Worm (Caenorhabditis elegans) whole organism, young adult: ENCODE measurements around the gene hpo-28.

Experiments used
- F23B12.7 ChIP-seq: sonication (generic microtip); optimal IDR thresholded peaks from 2 replicates; lab custom pipeline; 2017; ENCODE audit warnings: missing genetic modification characterization, mild to moderate bottlenecking, missing compliant biosample characterization, antibody characterized with exemption, moderate library complexity; ENCODE audit not compliant: insufficient read depth
- Y95B8A.8 ChIP-seq: fragments of 200-800 bp; sonication (Bioruptor generic); IDR thresholded peaks from 2 replicates; pipeline ENCODE4 v1.3.6; 2022; ENCODE audit warnings: missing genetic modification reagents, missing genetic modification characterization, missing compliant biosample characterization
- ZK185.1 ChIP-seq: sonication (generic microtip); optimal IDR thresholded peaks from 2 replicates; lab custom pipeline; 2016; ENCODE audit warnings: mild to moderate bottlenecking, missing genetic modification characterization, missing compliant biosample characterization; ENCODE audit not compliant: poor library complexity, severe bottlenecking
- ama-1 ChIP-seq, 3 experiments: fragments of 150-350 bp in 1 of 3; sonication (generic microtip) in 2 of 3; optimal IDR thresholded peaks; 2 replicates each; lab custom pipeline; 2014 to 2018; ENCODE audit warnings: missing biosample characterization in 2 of 3, missing genetic modification characterization in 2 of 3, missing genetic modification reagents in 2 of 3
- aptf-3 ChIP-seq: fragments of 200-800 bp; sonication (Bioruptor generic); IDR thresholded peaks from 2 replicates; pipeline ENCODE4 v1.3.6; 2022; ENCODE audit warnings: missing genetic modification characterization, missing compliant biosample characterization
- athp-1 ChIP-seq: sonication (generic microtip); optimal IDR thresholded peaks from 2 replicates; lab custom pipeline; 2017; ENCODE audit warnings: mild to moderate bottlenecking, missing genetic modification characterization, missing compliant biosample characterization
- ceh-100 ChIP-seq: fragments of 200-800 bp; sonication (Bioruptor generic); IDR thresholded peaks from 2 replicates; pipeline ENCODE4 v1.3.6; 2022; ENCODE audit warnings: missing genetic modification reagents, missing genetic modification characterization, missing compliant biosample characterization
- ceh-91 ChIP-seq: fragments of 200-800 bp; sonication (Bioruptor generic); IDR thresholded peaks from 2 replicates; pipeline ENCODE4 v1.3.6; 2022; ENCODE audit warnings: missing genetic modification reagents, missing genetic modification characterization, missing compliant biosample characterization
- die-1 ChIP-seq: sonication (generic microtip); optimal IDR thresholded peaks from 2 replicates; lab custom pipeline; 2016; ENCODE audit warnings: missing genotype, mild to moderate bottlenecking, missing genetic modification characterization, missing compliant biosample characterization
- hmg-1.2 ChIP-seq: fragments of 200-800 bp; sonication (Bioruptor generic); IDR thresholded peaks from 2 replicates; pipeline ENCODE4 v1.3.6; 2022; ENCODE audit warnings: missing genetic modification reagents, missing genetic modification characterization, missing compliant biosample characterization
- hmg-20 ChIP-seq: fragments of 200-800 bp; sonication (Bioruptor generic); IDR thresholded peaks from 2 replicates; pipeline ENCODE4 v1.3.6; 2022; ENCODE audit warnings: missing genetic modification reagents, missing genetic modification characterization, missing compliant biosample characterization
- hsf-1 ChIP-seq: fragments of 200-800 bp; sonication (Bioruptor generic); IDR thresholded peaks from 2 replicates; pipeline ENCODE4 v1.3.6; 2022; ENCODE audit warnings: missing genetic modification reagents, missing genetic modification characterization, missing compliant biosample characterization
- lin-40 ChIP-seq: sonication (generic microtip); optimal IDR thresholded peaks from 2 replicates; lab custom pipeline; 2016; ENCODE audit warnings: missing genetic modification characterization, mild to moderate bottlenecking, missing compliant biosample characterization, missing genotype, missing genetic modification reagents
- lin-54 ChIP-seq: fragments of 200-800 bp; sonication (Bioruptor generic); optimal IDR thresholded peaks from 2 replicates; lab custom pipeline; 2018; ENCODE audit warnings: mild to moderate bottlenecking, missing genetic modification characterization, missing compliant biosample characterization
- lsl-1 ChIP-seq: fragments of 200-800 bp; sonication (Bioruptor generic); optimal IDR thresholded peaks from 2 replicates; lab custom pipeline; 2018; ENCODE audit warnings: mild to moderate bottlenecking, missing genetic modification characterization, moderate library complexity, missing compliant biosample characterization
- mes-4 ChIP-seq: sonication (generic microtip); optimal IDR thresholded peaks from 2 replicates; lab custom pipeline; 2016; ENCODE audit warnings: missing genotype, missing genetic modification characterization, missing compliant biosample characterization
- nfya-1 ChIP-seq: sonication (generic microtip); optimal IDR thresholded peaks from 2 replicates; lab custom pipeline; 2017; ENCODE audit warnings: antibody characterized with exemption, missing compliant biosample characterization, missing genetic modification characterization, borderline replicate concordance; ENCODE audit not compliant: insufficient read depth
- nfya-2 ChIP-seq: fragments of 200-800 bp; sonication (Bioruptor generic); IDR thresholded peaks from 2 replicates; pipeline ENCODE4 v1.3.6; 2022; ENCODE audit warnings: missing genetic modification reagents, missing genetic modification characterization, missing compliant biosample characterization
- nhr-27 ChIP-seq: fragments of 200-800 bp; sonication (Bioruptor generic); optimal IDR thresholded peaks from 2 replicates; lab custom pipeline; 2018; ENCODE audit warnings: mild to moderate bottlenecking, missing genetic modification characterization, moderate library complexity, missing compliant biosample characterization
- nhr-80 ChIP-seq: sonication (generic microtip); optimal IDR thresholded peaks from 2 replicates; lab custom pipeline; 2016; ENCODE audit warnings: missing genetic modification characterization, missing compliant biosample characterization
- pbrm-1 ChIP-seq: fragments of 200-800 bp; sonication (Bioruptor generic); IDR thresholded peaks from 2 replicates; pipeline ENCODE4 v1.3.6; 2022; ENCODE audit warnings: missing genetic modification reagents, missing genetic modification characterization, missing compliant biosample characterization
- repo-1 ChIP-seq: sonication (generic microtip); optimal IDR thresholded peaks from 2 replicates; lab custom pipeline; 2017; ENCODE audit warnings: mild to moderate bottlenecking, missing genetic modification characterization, missing compliant biosample characterization
- rpc-1 ChIP-seq, 2 experiments: fragments of 150-350 bp in 1 of 2; sonication (generic microtip) in 1 of 2; optimal IDR thresholded peaks; 2 replicates each; lab custom pipeline; 2014 to 2018; ENCODE audit warnings: missing biosample characterization in 1 of 2, missing genetic modification characterization in 1 of 2, missing genetic modification reagents in 1 of 2, missing genotype in 1 of 2
- sdz-38 ChIP-seq: sonication (generic microtip); optimal IDR thresholded peaks from 2 replicates; lab custom pipeline; 2016; ENCODE audit warnings: missing genotype, missing genetic modification characterization, missing compliant biosample characterization
- sea-2 ChIP-seq: fragments of 200-800 bp; sonication (Bioruptor generic); IDR thresholded peaks from 2 replicates; pipeline ENCODE4 v1.3.6; 2022; ENCODE audit warnings: missing genetic modification characterization, missing compliant biosample characterization
- snpc-1.1 ChIP-seq: sonication (generic microtip); optimal IDR thresholded peaks from 2 replicates; lab custom pipeline; 2017; ENCODE audit warnings: missing genetic modification characterization, mild to moderate bottlenecking, missing compliant biosample characterization, antibody characterized with exemption, moderate library complexity, missing genotype, missing genetic modification reagents; ENCODE audit not compliant: insufficient read depth
- snpc-4 ChIP-seq, 5 experiments: fragments of 150-350 bp in 1 of 5; sonication (generic microtip) in 4 of 5; optimal IDR thresholded peaks; 2 replicates each; lab custom pipeline; 2014 to 2018; ENCODE audit warnings: missing genetic modification characterization in 5 of 5, missing biosample characterization in 3 of 5, antibody characterized with exemption in 2 of 5, mild to moderate bottlenecking in 2 of 5, missing compliant biosample characterization in 2 of 5, missing genotype in 2 of 5, moderate library complexity in 2 of 5, missing genetic modification reagents in 1 of 5
- unc-62 ChIP-seq: fragments of 150-350 bp; optimal IDR thresholded peaks from 2 replicates; lab custom pipeline; 2014; ENCODE audit warnings: missing biosample characterization, missing genetic modification reagents, missing genetic modification characterization
- xnd-1 ChIP-seq: sonication (generic microtip); optimal IDR thresholded peaks from 2 replicates; lab custom pipeline; 2016; ENCODE audit warnings: missing genotype, missing genetic modification reagents, missing genetic modification characterization, missing compliant biosample characterization
- ztf-22 ChIP-seq: fragments of 200-800 bp; sonication (Bioruptor generic); optimal IDR thresholded peaks from 2 replicates; lab custom pipeline; 2018; ENCODE audit warnings: mild to moderate bottlenecking, missing genetic modification characterization, moderate library complexity, missing compliant biosample characterization
- ztf-26 ChIP-seq: sonication (generic microtip); optimal IDR thresholded peaks from 2 replicates; lab custom pipeline; 2017; ENCODE audit warnings: missing genetic modification characterization, missing compliant biosample characterization
- ztf-6 ChIP-seq: fragments of 200-800 bp; sonication (Bioruptor generic); IDR thresholded peaks from 2 replicates; pipeline ENCODE4 v1.3.6; 2022; ENCODE audit warnings: missing genetic modification reagents, missing genetic modification characterization, missing compliant biosample characterization

hpo-28 gene

DNA sequence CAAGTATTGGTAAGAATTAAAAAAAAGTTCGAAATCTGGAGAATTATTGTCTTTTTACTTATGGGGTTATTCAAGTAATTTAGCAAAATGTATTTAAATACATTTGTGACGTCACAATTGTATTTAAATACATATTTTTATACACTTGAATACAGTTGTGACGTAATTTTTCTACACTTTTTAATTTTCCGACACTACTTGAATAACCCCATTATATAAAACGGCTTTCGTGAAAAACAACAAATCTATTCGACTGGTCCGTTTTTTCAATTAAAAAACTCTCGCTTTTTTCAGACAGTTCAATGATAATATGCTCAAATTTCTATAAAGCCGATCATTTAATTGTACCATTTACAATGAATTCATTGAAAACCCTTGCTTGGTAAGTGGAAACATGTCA, 41.4 kb upstream of the hpo-28 start:
- TF ChIP-seq mes-4 (no peak), F23B12.7 (tag; lab: Kevin White, UChicago) (no peak), repo-1 (no peak), die-1 (tag; lab: Kevin White, UChicago) (no peak), lin-54 (GFP tag; lab: Kevin White, UChicago) (no peak), xnd-1 (no peak)

DNA sequence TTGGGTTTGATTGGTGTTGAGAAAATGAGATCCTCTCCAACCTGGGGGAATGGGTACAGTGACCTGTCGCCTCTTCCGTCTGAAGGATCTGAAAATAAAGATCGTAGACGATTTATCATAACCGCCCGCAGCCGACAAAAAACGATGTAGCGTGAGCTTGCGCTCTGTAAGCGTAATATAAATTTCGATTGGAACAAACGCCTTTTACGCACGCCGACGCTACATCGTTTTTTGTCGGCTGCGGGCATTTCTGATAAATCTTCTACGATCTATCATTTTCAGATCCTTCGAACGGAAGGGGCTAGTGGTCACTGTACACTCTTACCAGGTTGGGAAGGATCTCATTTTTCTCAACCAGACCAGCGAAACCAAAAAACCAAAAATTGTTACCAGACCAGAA, 39.2 kb upstream of the hpo-28 start:
- no peak for TF ChIP-seq xnd-1
- no peak for TF ChIP-seq nfya-2 (GFP tag; lab: Robert Waterston, UW)
- no peak for TF ChIP-seq rpc-1 (optimal IDR thresholded peaks at IDR 0.05; lab: Kevin White, UChicago)
- no peak for TF ChIP-seq rpc-1 (tag; optimal IDR thresholded peaks at IDR 0.05; lab: Kevin White, UChicago)
- TF ChIP-seq lsl-1 (GFP tag; lab: Kevin White, UChicago) = no peak
- TF ChIP-seq ztf-26 (tag; lab: Kevin White, UChicago) = no peak
- no peak for TF ChIP-seq hsf-1 (GFP tag; lab: Robert Waterston, UW)
- no peak for TF ChIP-seq ama-1 (optimal IDR thresholded peaks at IDR 0.05; lab: Kevin White, UChicago)
- no peak for TF ChIP-seq ama-1 (GFP tag; optimal IDR thresholded peaks at IDR 0.05; lab: Kevin White, UChicago)
- no peak for TF ChIP-seq unc-62 (GFP tag; lab: Kevin White, UChicago)
- no peak for TF ChIP-seq die-1 (tag; lab: Kevin White, UChicago)
- TF ChIP-seq ZK185.1 (tag; lab: Kevin White, UChicago) = no peak
- peak; percentile 70 for TF ChIP-seq snpc-1.1 (tag; lab: Kevin White, UChicago)
- TF ChIP-seq snpc-4 (GFP tag; optimal IDR thresholded peaks at IDR 0.05; lab: Kevin White, UChicago) = no peak
- peak in 3 of 4 experiments; percentile 70 to 90 (median 90) for TF ChIP-seq snpc-4 (tag; optimal IDR thresholded peaks at IDR 0.05; lab: Kevin White, UChicago)

DNA sequence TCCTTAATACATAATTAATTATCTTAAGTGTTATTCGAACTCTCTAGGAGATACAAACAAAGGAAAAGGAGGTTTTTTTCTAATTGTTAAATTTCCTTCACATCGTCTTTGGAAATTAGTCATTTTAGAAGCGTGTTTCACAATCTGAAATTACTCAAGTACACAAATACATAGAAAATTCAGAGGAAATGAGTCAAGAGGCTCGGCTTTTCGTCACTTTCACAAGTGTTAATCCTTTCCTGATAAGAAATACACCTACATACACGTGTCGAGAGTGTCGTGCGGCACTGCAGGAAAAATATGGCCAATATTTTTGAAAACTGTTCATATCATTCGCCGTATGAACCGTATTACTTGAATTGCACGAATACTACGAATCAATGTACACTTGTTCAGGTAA, 38.1 kb upstream of the hpo-28 start, which contains the start of gene B0244.4:
Gene B0244.4 (plus strand): TSS at position 301 of the 400 bp plus-strand sequence.
- no peak for TF ChIP-seq Y95B8A.8 (GFP tag; lab: Robert Waterston, UW)
- no peak for TF ChIP-seq ceh-91 (GFP tag; lab: Robert Waterston, UW)
- TF ChIP-seq lsl-1 (GFP tag; lab: Kevin White, UChicago) = no peak
- no peak for TF ChIP-seq nhr-27 (tag; lab: Kevin White, UChicago)
- no peak for TF ChIP-seq nfya-1
- no peak for TF ChIP-seq lin-40 (tag; lab: Kevin White, UChicago)
- no peak for TF ChIP-seq hmg-1.2
- no peak for TF ChIP-seq ceh-100
- no peak for TF ChIP-seq sea-2 (GFP tag; lab: Robert Waterston, UW)
- no peak for TF ChIP-seq ztf-22 (GFP tag; lab: Kevin White, UChicago)
- no peak for TF ChIP-seq hmg-20 (GFP tag; lab: Robert Waterston, UW)
- no peak for TF ChIP-seq ztf-6 (GFP tag; lab: Robert Waterston, UW)
- no peak for TF ChIP-seq aptf-3 (GFP tag; lab: Robert Waterston, UW)
- TF ChIP-seq athp-1 = no peak
- TF ChIP-seq xnd-1 = no peak
- TF ChIP-seq sdz-38 (tag; lab: Kevin White, UChicago) = no peak
- no peak for TF ChIP-seq pbrm-1 (GFP tag; lab: Robert Waterston, UW)

DNA sequence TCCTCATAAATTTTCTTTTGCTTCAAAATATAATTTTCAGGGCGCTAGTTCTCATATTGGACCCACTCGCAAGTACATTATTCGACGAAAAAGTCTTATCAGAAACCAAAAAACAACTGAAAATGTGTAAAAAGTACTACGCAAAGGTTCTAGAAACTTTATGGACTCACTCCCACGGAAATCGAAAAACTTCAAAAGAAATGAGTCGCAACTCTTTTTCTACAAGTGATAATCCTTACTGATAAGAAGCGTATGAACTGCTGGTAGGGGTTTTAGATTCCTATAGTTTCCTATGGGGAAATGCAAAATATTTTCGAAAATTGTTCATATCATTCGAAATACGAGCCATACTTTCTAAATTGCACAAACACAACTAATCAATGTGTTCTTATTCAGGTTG, 35.5 kb upstream of the hpo-28 start, which contains the start of gene B0244.5:
Gene B0244.5 (plus strand): TSS at position 301 of the 400 bp plus-strand sequence.
- no peak for TF ChIP-seq nhr-80 (tag; lab: Kevin White, UChicago)
- TF ChIP-seq, all 124 proteins: peak for 0
